Worm (Caenorhabditis elegans) whole organism, L4/young adult: ENCODE measurements around the gene ttr-21.

ENCODE experiments used
- W03F9.2 ChIP-seq: fragments of 150-350 bp; optimal IDR thresholded peaks from 2 replicates; lab custom pipeline; 2014; ENCODE audit warnings: missing biosample characterization, missing genetic modification characterization
- dao-5 ChIP-seq: sonication (generic microtip); optimal IDR thresholded peaks from 2 replicates; lab custom pipeline; 2016; ENCODE audit warnings: missing genotype, missing genetic modification characterization, moderate library complexity, missing compliant biosample characterization

DNA sequence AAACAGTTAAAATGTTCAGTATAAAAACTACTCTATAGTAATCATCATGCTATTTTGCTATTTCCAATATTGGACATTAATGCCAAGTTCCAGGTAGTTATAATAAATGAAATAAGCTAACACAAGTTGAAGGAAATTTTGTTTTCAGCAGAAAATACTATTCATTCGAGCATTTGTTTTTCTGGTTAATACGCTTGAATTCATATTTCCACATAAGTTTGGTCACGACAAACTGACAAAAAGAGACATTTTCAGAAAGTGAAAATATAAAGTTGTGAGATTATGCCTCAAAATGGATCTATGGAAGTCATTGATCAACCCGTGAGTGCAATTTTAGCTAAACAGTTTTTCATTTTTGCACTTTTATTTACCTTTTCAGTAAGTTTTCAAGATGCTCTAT is 9.1 kb downstream of the ttr-21 start, which contains the start of gene srx-131:
- no peak for TF ChIP-seq W03F9.2 (tag; lab: Kevin White, UChicago)
- TF ChIP-seq dao-5 (tag; lab: Kevin White, UChicago): no peak
